Worm (Caenorhabditis elegans): Measurements from ENCODE around the gene F54E7.6.
A peak's percentile ranks its signal among the peaks of the same experiment; 100 is the strongest.

Gene F54E7.6

DNA sequence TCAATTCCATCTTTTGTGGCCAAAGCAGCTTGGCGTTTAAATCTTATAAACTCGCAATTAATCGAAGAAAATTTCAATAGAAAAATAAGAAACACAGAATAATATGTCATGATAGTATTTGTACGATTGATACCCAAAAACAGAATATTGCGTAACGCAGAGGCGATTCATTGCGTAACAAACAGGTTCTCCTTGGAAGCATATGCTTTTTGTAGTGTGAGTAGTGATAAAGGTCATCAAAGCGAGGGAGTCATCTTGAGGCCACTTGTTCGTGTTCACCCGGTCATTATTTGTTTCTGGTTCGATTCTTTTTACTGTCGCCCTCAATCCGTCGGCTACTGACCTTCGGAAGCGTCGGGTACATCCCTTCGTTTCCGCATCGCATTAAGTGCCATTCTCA, at the start of gene F54E7.6:
F54E7.6 (minus strand) TSS at position 110 of the 400 bp plus-strand sequence.
- peak; percentile 99 for TF ChIP-seq zip-8 (tag; optimal IDR thresholded peaks at IDR 0.05)
- TF ChIP-seq hlh-1 (tag; optimal IDR thresholded peaks at IDR 0.05) = no peak
- TF ChIP-seq sptf-1 (tag; optimal IDR thresholded peaks at IDR 0.05) = no peak
- no peak for TF ChIP-seq ces-1 (GFP tag; optimal IDR thresholded peaks at IDR 0.05)
- TF ChIP-seq ham-2 (GFP tag; optimal IDR thresholded peaks at IDR 0.05) = peak; percentile 42
- no peak for TF ChIP-seq mep-1 (tag; optimal IDR thresholded peaks at IDR 0.05)

ce11 chrIII:5710676-5711075, 49.8 kb upstream of the F54E7.6 start:
- no peak for TF ChIP-seq nhr-28 (tag; optimal IDR thresholded peaks at IDR 0.05)
- no peak for TF ChIP-seq M03D4.4 (tag; optimal IDR thresholded peaks at IDR 0.05)
- TF ChIP-seq mab-5 (tag; optimal IDR thresholded peaks at IDR 0.05) = no peak
- no peak for TF ChIP-seq elt-3 (tag; optimal IDR thresholded peaks at IDR 0.05)
- TF ChIP-seq mep-1 (tag; optimal IDR thresholded peaks at IDR 0.05) = peak; percentile 28
- peak; percentile 28 for TF ChIP-seq ham-2 (GFP tag; optimal IDR thresholded peaks at IDR 0.05)
- no peak for TF ChIP-seq mls-2 (tag; optimal IDR thresholded peaks at IDR 0.05)
- TF ChIP-seq sptf-1 (tag; optimal IDR thresholded peaks at IDR 0.05) = peak; percentile 25

ce11 chrIII:5710045-5710444, 49.2 kb upstream of the F54E7.6 start, which contains the start of gene B0336.12:
Gene B0336.12 (minus strand): TSS chrIII:5710145.
- TF ChIP-seq sptf-1 (tag; optimal IDR thresholded peaks at IDR 0.05) (no peak), pha-4 (tag; optimal IDR thresholded peaks at IDR 0.05) (no peak), nhr-28 (tag; optimal IDR thresholded peaks at IDR 0.05) (no peak), snpc-4 (tag; optimal IDR thresholded peaks at IDR 0.05) (no peak), hlh-1 (tag; optimal IDR thresholded peaks at IDR 0.05) (no peak), ces-1 (GFP tag; optimal IDR thresholded peaks at IDR 0.05) (no peak), nhr-2 (tag; optimal IDR thresholded peaks at IDR 0.05) (no peak), mep-1 (tag; optimal IDR thresholded peaks at IDR 0.05) (no peak), nhr-12 (tag; optimal IDR thresholded peaks at IDR 0.05) (no peak), flh-1 (GFP tag; optimal IDR thresholded peaks at IDR 0.05) (no peak), ceh-43 (GFP tag; optimal IDR thresholded peaks at IDR 0.05) (no peak), elt-1 (tag; optimal IDR thresholded peaks at IDR 0.05; ENCODE audit: borderline replicate concordance, insufficient read depth) (no peak), zip-8 (tag; optimal IDR thresholded peaks at IDR 0.05) (no peak), lin-13 (tag; optimal IDR thresholded peaks at IDR 0.05) (no peak), lin-32 (GFP tag; optimal IDR thresholded peaks at IDR 0.05) (no peak), unc-39 (tag; optimal IDR thresholded peaks at IDR 0.05) (no peak), lsy-2 (tag; optimal IDR thresholded peaks at IDR 0.05) (no peak), bed-3 (GFP tag; optimal IDR thresholded peaks at IDR 0.05) (no peak), ham-2 (GFP tag; optimal IDR thresholded peaks at IDR 0.05) (no peak)

- TF ChIP-seq hlh-1 (tag; optimal IDR thresholded peaks at IDR 0.05) = peak; percentile 9
- TF ChIP-seq lsy-2 (tag; optimal IDR thresholded peaks at IDR 0.05) = no peak
Observed at ce11 chrIII:5709224-5709623, 48.3 kb upstream of the F54E7.6 start, which contains the start of gene hpo-28. Gene hpo-28 (minus strand): TSS chrIII:5709324.

- TF ChIP-seq hlh-1 (tag; optimal IDR thresholded peaks at IDR 0.05) = peak; percentile 22
- peak; percentile 31 for TF ChIP-seq unc-120 (tag; optimal IDR thresholded peaks at IDR 0.05; ENCODE audit: poor library complexity, severe bottlenecking)
- no peak for TF ChIP-seq M03D4.4 (tag; optimal IDR thresholded peaks at IDR 0.05)
Observed at ce11 chrIII:5708024-5708423, 47.1 kb upstream of the F54E7.6 start.

ce11 chrIII:5707546-5707945, 46.7 kb upstream of the F54E7.6 start:
- TF ChIP-seq elt-3 (tag; optimal IDR thresholded peaks at IDR 0.05) (no peak), drap-1 (GFP tag; optimal IDR thresholded peaks at IDR 0.05) (no peak), lin-32 (GFP tag; optimal IDR thresholded peaks at IDR 0.05) (no peak), pha-4 (tag; optimal IDR thresholded peaks at IDR 0.05) (no peak), nhr-237 (tag; optimal IDR thresholded peaks at IDR 0.05) (no peak), ceh-83 (GFP tag; optimal IDR thresholded peaks at IDR 0.05) (no peak)

DNA sequence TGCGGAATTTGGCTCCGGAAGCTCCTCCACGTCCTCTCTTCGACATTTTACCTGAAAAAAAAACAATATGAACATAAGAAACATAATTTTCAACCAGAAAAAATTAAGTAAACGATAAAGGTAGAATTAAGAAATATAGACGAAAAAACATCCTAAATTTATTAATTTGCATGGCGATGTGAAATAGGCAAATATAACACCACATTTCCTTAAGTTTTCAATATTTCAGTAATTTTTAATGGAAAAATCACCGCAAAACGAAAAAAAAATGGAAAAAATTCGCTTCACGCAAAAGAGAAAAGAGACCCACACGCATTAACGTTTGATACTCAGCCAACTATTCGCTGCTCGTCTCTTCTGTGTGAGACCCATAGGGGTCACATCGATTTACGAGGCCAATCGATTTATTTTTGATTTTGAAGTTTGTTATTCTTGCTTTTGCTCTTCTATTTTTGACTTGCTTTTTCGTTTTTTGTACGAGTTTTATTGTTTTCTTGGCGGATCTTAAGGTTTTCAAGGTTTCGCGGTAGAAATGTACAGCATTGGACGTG, 45.3 kb upstream of the F54E7.6 start, which contains the start of gene rpl-23:
rpl-23 (minus strand) TSS at position 51 of the 551 bp plus-strand sequence.
- TF ChIP-seq nhr-12 (tag; optimal IDR thresholded peaks at IDR 0.05) (no peak), elt-3 (tag; optimal IDR thresholded peaks at IDR 0.05) (peak; percentile 12), cnd-1 (tag; optimal IDR thresholded peaks at IDR 0.05) (no peak), unc-62 (GFP tag; optimal IDR thresholded peaks at IDR 0.05) (peak; percentile 66), pha-4 (tag; optimal IDR thresholded peaks at IDR 0.05) (peak; percentile 93), ceh-39 (tag; optimal IDR thresholded peaks at IDR 0.05) (peak; percentile 97), nhr-76 (tag; optimal IDR thresholded peaks at IDR 0.05) (no peak), sptf-1 (tag; optimal IDR thresholded peaks at IDR 0.05) (peak; percentile 62), unc-120 (tag; optimal IDR thresholded peaks at IDR 0.05; ENCODE audit: poor library complexity, severe bottlenecking) (peak; percentile 92), nhr-28 (tag; optimal IDR thresholded peaks at IDR 0.05) (no peak), flh-1 (GFP tag; optimal IDR thresholded peaks at IDR 0.05) (no peak), drap-1 (GFP tag; optimal IDR thresholded peaks at IDR 0.05) (no peak), snpc-4 (tag; optimal IDR thresholded peaks at IDR 0.05) (no peak), nhr-2 (tag; optimal IDR thresholded peaks at IDR 0.05) (no peak), unc-39 (tag; optimal IDR thresholded peaks at IDR 0.05) (no peak), zip-8 (tag; optimal IDR thresholded peaks at IDR 0.05) (no peak), hlh-1 (tag; optimal IDR thresholded peaks at IDR 0.05) (peak; percentile 90), lin-13 (tag; optimal IDR thresholded peaks at IDR 0.05) (peak; percentile 92), elt-1 (tag; optimal IDR thresholded peaks at IDR 0.05; ENCODE audit: borderline replicate concordance, insufficient read depth) (no peak), bed-3 (GFP tag; optimal IDR thresholded peaks at IDR 0.05) (no peak), M03D4.4 (tag; optimal IDR thresholded peaks at IDR 0.05) (no peak), nhr-237 (tag; optimal IDR thresholded peaks at IDR 0.05) (peak; percentile 94), ztf-11 (tag; optimal IDR thresholded peaks at IDR 0.05) (peak; percentile 37), tbx-8 (GFP tag; optimal IDR thresholded peaks at IDR 0.05) (no peak), blmp-1 (tag; optimal IDR thresholded peaks at IDR 0.05) (no peak)
